Worm (Caenorhabditis elegans) whole organism, dauer: Measurements from ENCODE around the gene F19D8.2.

Experiments used
- unc-62 ChIP-seq: sonication (generic microtip); optimal IDR thresholded peaks from 2 replicates; lab custom pipeline; 2017; ENCODE audit warnings: missing biosample characterization, missing genetic modification reagents, missing genetic modification characterization

Gene F19D8.2

ce11 chrX:13851590-13851989 lies 17.4 kb downstream of the F19D8.2 start:
- no peak for TF ChIP-seq unc-62 (GFP tag; lab: Kevin White, UChicago)

- TF ChIP-seq unc-62 (GFP tag; lab: Kevin White, UChicago), result no peak
Observed at ce11 chrX:13852606-13853005, 18.4 kb downstream of the F19D8.2 start, which contains the start of gene mct-3. Gene mct-3, plus strand, starts transcription at chrX:13852906.

- TF ChIP-seq unc-62 (GFP tag; lab: Kevin White, UChicago), result no peak
Observed at ce11 chrX:13855928-13856327, 21.7 kb downstream of the F19D8.2 start.

- no peak for TF ChIP-seq unc-62 (GFP tag; lab: Kevin White, UChicago)
Observed at ce11 chrX:13858693-13859092, 24.5 kb downstream of the F19D8.2 start, which contains the start of gene M03B6.4. Gene M03B6.4, plus strand, starts transcription at chrX:13858841.

ce11 chrX:13864191-13864590 lies 30.0 kb downstream of the F19D8.2 start, which contains the start of gene M03B6.3:
Gene M03B6.3, minus strand, starts transcription at chrX:13864292.
- TF ChIP-seq unc-62 (GFP tag; lab: Kevin White, UChicago), result no peak

- TF ChIP-seq unc-62 (GFP tag; lab: Kevin White, UChicago), result no peak
Observed at ce11 chrX:13871110-13871509, 36.9 kb downstream of the F19D8.2 start.

ce11 chrX:13873324-13873933 lies 39.2 kb downstream of the F19D8.2 start:
- no peak for TF ChIP-seq unc-62 (GFP tag; lab: Kevin White, UChicago)

- TF ChIP-seq unc-62 (GFP tag; lab: Kevin White, UChicago), result no peak
Observed at ce11 chrX:13875913-13876312, 41.7 kb downstream of the F19D8.2 start.

ce11 chrX:13876860-13877259 lies 42.6 kb downstream of the F19D8.2 start:
- TF ChIP-seq unc-62 (GFP tag; lab: Kevin White, UChicago), result no peak

ce11 chrX:13878082-13878481 lies 43.9 kb downstream of the F19D8.2 start:
- TF ChIP-seq unc-62 (GFP tag; lab: Kevin White, UChicago), result no peak

ce11 chrX:13881760-13882369 lies 47.6 kb downstream of the F19D8.2 start:
- no peak for TF ChIP-seq unc-62 (GFP tag; lab: Kevin White, UChicago)

- no peak for TF ChIP-seq unc-62 (GFP tag; lab: Kevin White, UChicago)
Observed at ce11 chrX:13882639-13883038, 48.4 kb downstream of the F19D8.2 start, which contains the start of gene hlb-1. Gene hlb-1, minus strand, starts transcription at chrX:13882739.

- TF ChIP-seq unc-62 (GFP tag; lab: Kevin White, UChicago), result no peak
Observed at ce11 chrX:13884157-13884556, 49.9 kb downstream of the F19D8.2 start.

ce11 chrX:13885131-13885530 lies 50.9 kb downstream of the F19D8.2 start:
- no peak for TF ChIP-seq unc-62 (GFP tag; lab: Kevin White, UChicago)

ce11 chrX:13886195-13886594 lies 52.0 kb downstream of the F19D8.2 start:
- no peak for TF ChIP-seq unc-62 (GFP tag; lab: Kevin White, UChicago)
